Fruit fly (Drosophila melanogaster) whole organism: Measurements from ENCODE around the gene CG10324.

Experiments
- CG8478 ChIP-seq: fragments of >200 bp; optimal IDR thresholded peaks from 2 replicates; lab custom pipeline; 2018; ENCODE audit warnings: inconsistent platforms
- Dll ChIP-seq: fragments of >200 bp; optimal IDR thresholded peaks from 2 replicates; lab custom pipeline; 2017
- EcR ChIP-seq, 2 experiments: fragments of >200 bp; optimal IDR thresholded peaks; 2 replicates each; lab custom pipeline; 2017; ENCODE audit warnings: missing biosample characterization in 2 of 2, missing genetic modification characterization in 2 of 2, missing genetic modification reagents in 2 of 2
- pan ChIP-seq: fragments of >200 bp; optimal IDR thresholded peaks from 2 replicates; lab custom pipeline; 2017
- psq ChIP-seq: fragments of >200 bp; optimal IDR thresholded peaks from 2 replicates; lab custom pipeline; 2017
- usp ChIP-seq: fragments of >200 bp; optimal IDR thresholded peaks from 2 replicates; lab custom pipeline; 2017; ENCODE audit warnings: missing biosample characterization, missing genetic modification characterization, mixed read lengths

Gene CG10324

dm6 chr3R:16646952-16647715, at the start of gene CG10324, which contains the start of gene CCT3:
CG10324 (minus strand) TSS chr3R:16647004.
CCT3 (plus strand) TSS chr3R:16647605.
- TF ChIP-seq Dll (no peak), usp (no peak), psq (lab: Kevin White, UChicago) (no peak), EcR (GFP tag; optimal IDR thresholded peaks at IDR 0.05; lab: Kevin White, UChicago) (no peak), CG8478 (lab: Kevin White, UChicago) (no peak), pan (no peak)

dm6 chr3R:16682901-16683300, 36.1 kb upstream of the CG10324 start:
- TF ChIP-seq psq (lab: Kevin White, UChicago): no peak
- no peak for TF ChIP-seq EcR (GFP tag; optimal IDR thresholded peaks at IDR 0.05; lab: Kevin White, UChicago)
- TF ChIP-seq pan: no peak
- TF ChIP-seq CG8478 (lab: Kevin White, UChicago): no peak
- no peak for TF ChIP-seq Dll
- TF ChIP-seq usp: no peak

- no peak for TF ChIP-seq usp
- no peak for TF ChIP-seq psq (lab: Kevin White, UChicago)
- TF ChIP-seq EcR (GFP tag; optimal IDR thresholded peaks at IDR 0.05; lab: Kevin White, UChicago): no peak
- no peak for TF ChIP-seq CG8478 (lab: Kevin White, UChicago)
- TF ChIP-seq pan: no peak
- TF ChIP-seq Dll: no peak
Observed at dm6 chr3R:16677934-16678333, 31.1 kb upstream of the CG10324 start.

- TF ChIP-seq Dll: no peak
- no peak for TF ChIP-seq CG8478 (lab: Kevin White, UChicago)
- no peak for TF ChIP-seq pan
- no peak for TF ChIP-seq psq (lab: Kevin White, UChicago)
- TF ChIP-seq EcR (GFP tag; optimal IDR thresholded peaks at IDR 0.05; lab: Kevin White, UChicago): no peak
- no peak for TF ChIP-seq usp
Observed at dm6 chr3R:16676518-16676917, 29.7 kb upstream of the CG10324 start.

dm6 chr3R:16673184-16673583, 26.4 kb upstream of the CG10324 start:
- TF ChIP-seq usp (no peak), CG8478 (lab: Kevin White, UChicago) (no peak), EcR (GFP tag; optimal IDR thresholded peaks at IDR 0.05; lab: Kevin White, UChicago) (no peak), psq (lab: Kevin White, UChicago) (no peak), pan (no peak), Dll (no peak)

- TF ChIP-seq CG8478 (lab: Kevin White, UChicago): no peak
- no peak for TF ChIP-seq usp
- TF ChIP-seq pan: no peak
- TF ChIP-seq psq (lab: Kevin White, UChicago): no peak
- TF ChIP-seq Dll: no peak
- no peak for TF ChIP-seq EcR (GFP tag; optimal IDR thresholded peaks at IDR 0.05; lab: Kevin White, UChicago)
Observed at dm6 chr3R:16672213-16672706, 25.5 kb upstream of the CG10324 start.

- TF ChIP-seq psq (lab: Kevin White, UChicago) (no peak), usp (no peak), pan (no peak), CG8478 (lab: Kevin White, UChicago) (no peak), Dll (no peak), EcR (GFP tag; optimal IDR thresholded peaks at IDR 0.05; lab: Kevin White, UChicago) (no peak)
Observed at dm6 chr3R:16664144-16664825, 17.5 kb upstream of the CG10324 start.

- TF ChIP-seq pan (no peak), CG8478 (lab: Kevin White, UChicago) (no peak), psq (lab: Kevin White, UChicago) (no peak), Dll (no peak), usp (no peak), EcR (GFP tag; optimal IDR thresholded peaks at IDR 0.05; lab: Kevin White, UChicago) (no peak)
Observed at dm6 chr3R:16661693-16662092, 14.9 kb upstream of the CG10324 start.

dm6 chr3R:16655494-16656493, 9.0 kb upstream of the CG10324 start, which contains the start of gene modSP:
modSP (minus strand) TSS chr3R:16655662.
- no peak for TF ChIP-seq pan
- TF ChIP-seq CG8478 (lab: Kevin White, UChicago): no peak

- TF ChIP-seq CG8478 (lab: Kevin White, UChicago): no peak
- TF ChIP-seq usp: no peak
- no peak for TF ChIP-seq pan
- TF ChIP-seq EcR (GFP tag; optimal IDR thresholded peaks at IDR 0.05; lab: Kevin White, UChicago): no peak
- no peak for TF ChIP-seq Dll
- no peak for TF ChIP-seq psq (lab: Kevin White, UChicago)
Observed at dm6 chr3R:16655000-16655493, 8.2 kb upstream of the CG10324 start.

dm6 chr3R:16652091-16652490, 5.3 kb upstream of the CG10324 start, which contains the start of gene CG14907:
CG14907 (minus strand) TSS chr3R:16652319.
- TF ChIP-seq pan (no peak), usp (no peak), Dll (no peak), psq (lab: Kevin White, UChicago) (no peak), CG8478 (lab: Kevin White, UChicago) (no peak), EcR (GFP tag; optimal IDR thresholded peaks at IDR 0.05; lab: Kevin White, UChicago) (no peak)
